Fruit fly (Drosophila melanogaster) whole organism, embryonic: ENCODE measurements around the gene CG6330.

Experiments
- Bgb ChIP-seq: fragments of 200-800 bp; sonication (Bioruptor generic); IDR thresholded peaks from 2 replicates; pipeline ENCODE4 v1.3.6; 2022; ENCODE audit warnings: missing biosample characterization, missing genetic modification characterization; ENCODE audit not compliant: partially characterized antibody
- Bteb2 ChIP-seq: fragments of 200-800 bp; sonication (Bioruptor generic); optimal IDR thresholded peaks from 2 replicates; lab custom pipeline; 2016; ENCODE audit warnings: missing biosample characterization, missing genetic modification characterization
- CG14710 ChIP-seq: fragments of 200-800 bp; sonication (Bioruptor generic); optimal IDR thresholded peaks from 3 replicates; lab custom pipeline; 2019; ENCODE audit warnings: missing biosample characterization, mild to moderate bottlenecking, missing genetic modification characterization, moderate library complexity
- CG17385 ChIP-seq: fragments of 200-800 bp; sonication (Bioruptor generic); optimal IDR thresholded peaks from 3 replicates; lab custom pipeline; 2018; ENCODE audit warnings: missing biosample characterization, mild to moderate bottlenecking, missing genetic modification characterization
- CG18476 ChIP-seq: fragments of 200-800 bp; sonication (Bioruptor generic); optimal IDR thresholded peaks from 2 replicates; lab custom pipeline; 2016; ENCODE audit warnings: missing biosample characterization, mild to moderate bottlenecking, missing genetic modification characterization
- CG2202 ChIP-seq: fragments of 200-800 bp; sonication (Bioruptor generic); optimal IDR thresholded peaks from 2 replicates; lab custom pipeline; 2018; ENCODE audit warnings: missing biosample characterization, mild to moderate bottlenecking, missing genetic modification characterization
- CG3065 ChIP-seq: fragments of 200-800 bp; sonication (Bioruptor generic); optimal IDR thresholded peaks from 2 replicates; lab custom pipeline; 2016; ENCODE audit warnings: missing biosample characterization, missing genetic modification characterization
- CG32532 ChIP-seq: fragments of 200-800 bp; sonication (Bioruptor generic); IDR thresholded peaks from 2 replicates; pipeline ENCODE4 v1.3.6; 2022; ENCODE audit warnings: missing biosample characterization, missing genetic modification characterization
- CG32767 ChIP-seq: fragments of 200-800 bp; sonication (Bioruptor generic); IDR thresholded peaks from 2 replicates; pipeline ENCODE4 v1.3.6; 2022; ENCODE audit warnings: missing biosample characterization, missing genetic modification characterization
- CG3726 ChIP-seq: fragments of 200-800 bp; sonication (Bioruptor generic); IDR thresholded peaks from 3 replicates; pipeline ENCODE4, ENCODE4 v1.3.6; 2022; ENCODE audit warnings: missing biosample characterization, missing genetic modification characterization
- CG7987 ChIP-seq: fragments of 200-800 bp; sonication (Bioruptor generic); optimal IDR thresholded peaks from 2 replicates; lab custom pipeline; 2018; ENCODE audit warnings: missing biosample characterization, mild to moderate bottlenecking, missing genetic modification characterization, moderate library complexity
- CG8290 ChIP-seq, 3 experiments: fragments of 200-800 bp; sonication (Bioruptor generic); optimal IDR thresholded peaks; 2 replicates each; lab custom pipeline; 2016 to 2019; ENCODE audit warnings: missing biosample characterization in 3 of 3, missing genetic modification characterization in 3 of 3, mild to moderate bottlenecking in 2 of 3, moderate library complexity in 1 of 3
- CG9727 ChIP-seq: fragments of 200-800 bp; sonication (Bioruptor generic); optimal IDR thresholded peaks from 3 replicates; lab custom pipeline; 2017; ENCODE audit warnings: missing biosample characterization, mild to moderate bottlenecking, missing genetic modification characterization
- Deaf1 ChIP-seq: fragments of 200-800 bp; optimal IDR thresholded peaks from 3 replicates; lab custom pipeline; 2019; ENCODE audit warnings: missing biosample characterization, mild to moderate bottlenecking, missing genetic modification characterization, moderate library complexity
- HLH54F ChIP-seq: fragments of 200-800 bp; sonication (Bioruptor generic); optimal IDR thresholded peaks from 3 replicates; lab custom pipeline; 2016; ENCODE audit warnings: missing biosample characterization, missing genetic modification characterization
- HmgD ChIP-seq: fragments of 200-800 bp; sonication (Bioruptor generic); optimal IDR thresholded peaks from 3 replicates; lab custom pipeline; 2016; ENCODE audit warnings: missing biosample characterization, missing genetic modification characterization
- HmgZ ChIP-seq: fragments of 200-800 bp; sonication (Bioruptor generic); optimal IDR thresholded peaks from 2 replicates; lab custom pipeline; 2018; ENCODE audit warnings: missing biosample characterization, mild to moderate bottlenecking, missing genetic modification characterization
- Hsf ChIP-seq: fragments of 200-800 bp; sonication (Bioruptor generic); optimal IDR thresholded peaks from 3 replicates; lab custom pipeline; 2016; ENCODE audit warnings: missing biosample characterization, missing genetic modification characterization
- Kr ChIP-seq: fragments of 200-800 bp; sonication (Bioruptor generic); optimal IDR thresholded peaks from 2 replicates; lab custom pipeline; 2017; ENCODE audit warnings: missing biosample characterization, mild to moderate bottlenecking, missing genetic modification characterization
- Opbp ChIP-seq: fragments of 200-800 bp; sonication (Bioruptor generic); IDR thresholded peaks from 3 replicates; pipeline ENCODE4 v1.3.6; 2022; ENCODE audit warnings: missing biosample characterization, missing genetic modification characterization; ENCODE audit not compliant: partially characterized antibody
- Pdp1 ChIP-seq, 2 experiments: fragments of 200-800 bp; sonication (Bioruptor generic); optimal IDR thresholded peaks; 3 replicates each; lab custom pipeline; 2016; ENCODE audit warnings: missing biosample characterization in 2 of 2, missing genetic modification characterization in 2 of 2, mild to moderate bottlenecking in 1 of 2, moderate library complexity in 1 of 2
- Rfx ChIP-seq: fragments of 200-800 bp; sonication (Bioruptor generic); IDR thresholded peaks from 2 replicates; pipeline ENCODE4 v1.3.6; 2022; ENCODE audit warnings: missing biosample characterization, missing genetic modification characterization
- Rx ChIP-seq: fragments of 200-800 bp; sonication (Bioruptor generic); IDR thresholded peaks from 2 replicates; pipeline ENCODE4 v1.3.6; 2022; ENCODE audit warnings: missing biosample characterization, missing genetic modification characterization
- Side ChIP-seq: fragments of 200-800 bp; sonication (Bioruptor generic); optimal IDR thresholded peaks from 2 replicates; lab custom pipeline; 2016; ENCODE audit warnings: missing biosample characterization, missing genetic modification characterization
- chinmo ChIP-seq: fragments of 200-800 bp; sonication (Bioruptor generic); IDR thresholded peaks from 4 replicates; pipeline ENCODE4 v1.3.6; 2022; ENCODE audit warnings: missing biosample characterization, missing genetic modification characterization; ENCODE audit not compliant: partially characterized antibody
- crc ChIP-seq: fragments of 200-800 bp; sonication (Bioruptor generic); optimal IDR thresholded peaks from 2 replicates; lab custom pipeline; 2016; ENCODE audit warnings: missing biosample characterization, missing genetic modification characterization
- dysf ChIP-seq: fragments of 200-800 bp; sonication (Bioruptor generic); IDR thresholded peaks from 3 replicates; pipeline ENCODE4 v1.3.6; 2022; ENCODE audit warnings: missing biosample characterization, missing genetic modification characterization
- grn ChIP-seq: fragments of 200-800 bp; sonication (Bioruptor generic); optimal IDR thresholded peaks from 3 replicates; lab custom pipeline; 2017; ENCODE audit warnings: missing biosample characterization, missing genetic modification characterization
- gro ChIP-seq: fragments of 200-800 bp; sonication (Bioruptor generic); optimal IDR thresholded peaks from 2 replicates; lab custom pipeline; 2016; ENCODE audit warnings: missing biosample characterization, missing genetic modification characterization
- kah ChIP-seq: fragments of 200-800 bp; sonication (Bioruptor generic); optimal IDR thresholded peaks from 2 replicates; lab custom pipeline; 2018; ENCODE audit warnings: missing biosample characterization, mild to moderate bottlenecking, missing genetic modification characterization
- knrl ChIP-seq: fragments of 200-800 bp; sonication (Bioruptor generic); IDR thresholded peaks from 3 replicates; pipeline ENCODE4 v1.3.6; 2022; ENCODE audit warnings: missing biosample characterization, missing genetic modification characterization; ENCODE audit not compliant: partially characterized antibody
- maf-S ChIP-seq: fragments of 200-800 bp; sonication (Bioruptor generic); optimal IDR thresholded peaks from 2 replicates; lab custom pipeline; 2016; ENCODE audit warnings: missing biosample characterization, missing genetic modification characterization
- mirr ChIP-seq: fragments of 200-800 bp; sonication (Bioruptor generic); optimal IDR thresholded peaks from 3 replicates; lab custom pipeline; 2018; ENCODE audit warnings: missing biosample characterization, mild to moderate bottlenecking, missing genetic modification characterization
- otp ChIP-seq: fragments of 200-800 bp; sonication (Bioruptor generic); IDR thresholded peaks from 3 replicates; pipeline ENCODE4, ENCODE4 v1.3.6; 2022; ENCODE audit warnings: missing biosample characterization, missing genetic modification characterization
- pros ChIP-seq: fragments of 200-800 bp; sonication (Bioruptor generic); optimal IDR thresholded peaks from 3 replicates; lab custom pipeline; 2019; ENCODE audit warnings: missing biosample characterization, mild to moderate bottlenecking, missing genetic modification characterization, moderate library complexity
- sens ChIP-seq: fragments of 200-800 bp; sonication (Bioruptor generic); peaks from one replicate; lab custom pipeline; 2016; ENCODE audit warnings: missing biosample characterization, missing genetic modification characterization
- sob ChIP-seq: fragments of 200-800 bp; sonication (Bioruptor generic); IDR thresholded peaks from 2 replicates; pipeline ENCODE4 v1.3.6; 2022; ENCODE audit warnings: missing biosample characterization, missing genetic modification characterization
- z ChIP-seq: fragments of 200-800 bp; sonication (Bioruptor generic); IDR thresholded peaks from 3 replicates; pipeline ENCODE4 v1.3.6; 2022; ENCODE audit warnings: missing biosample characterization, missing genetic modification characterization

The CG6330 gene

dm6 chr3R:26953478-26953874 lies 4.8 kb downstream of the CG6330 start (continued):
- 0 out of 2 replicates have a peak, but pooled peaks have one; percentile 8 for TF ChIP-seq Rx
- peak; percentile 37 for TF ChIP-seq Side (GFP tag; lab: Kevin White, UChicago)
- TF ChIP-seq crc, result peak; percentile 25
- TF ChIP-seq HLH54F (GFP tag; lab: Kevin White, UChicago), result peak; percentile 54
- no peak for TF ChIP-seq z (GFP tag; lab: Robert Waterston, UW)
- TF ChIP-seq Hsf (GFP tag; lab: Kevin White, UChicago), result peak; percentile 57
- peak; percentile 20 for TF ChIP-seq gro
- TF ChIP-seq, all 482 proteins: peak for 74

- TF ChIP-seq CG32767 (GFP tag; lab: Robert Waterston, UW), result 0 out of 2 replicates have a peak, but pooled peaks have one; percentile 30
- 0 out of 3 replicates have a peak, but pooled peaks have one; percentile 8 for TF ChIP-seq dysf (GFP tag; lab: Robert Waterston, UW)
- TF ChIP-seq sob (GFP tag; lab: Robert Waterston, UW), result 0 out of 2 replicates have a peak, but pooled peaks have one; percentile 9
- no peak for TF ChIP-seq CG32532 (GFP tag; lab: Robert Waterston, UW)
- TF ChIP-seq kah, result no peak
- TF ChIP-seq CG2202 (tag; lab: Kevin White, UChicago), result no peak
- no peak for TF ChIP-seq Kr (GFP tag; lab: Kevin White, UChicago)
- TF ChIP-seq otp (GFP tag; lab: Robert Waterston, UW), result 0 out of 3 replicates have a peak, but pooled peaks have one; percentile 14
- peak; percentile 22; the same call in 1 of the 2 replicates for TF ChIP-seq Bgb (GFP tag; lab: Robert Waterston, UW)
- TF ChIP-seq CG17385, result no peak
- no peak for TF ChIP-seq HmgZ (tag; lab: Kevin White, UChicago)
- peak in 1 of 2 experiments; percentile 33 for TF ChIP-seq Pdp1 (GFP tag; optimal IDR thresholded peaks at IDR 0.05; lab: Kevin White, UChicago)
- TF ChIP-seq Rfx (GFP tag; lab: Robert Waterston, UW), result 0 out of 2 replicates have a peak, but pooled peaks have one; percentile 4
- no peak for TF ChIP-seq CG8290 (GFP tag; optimal IDR thresholded peaks at IDR 0.05; lab: Kevin White, UChicago)
- TF ChIP-seq CG8290 (tag; optimal IDR thresholded peaks at IDR 0.05; lab: Kevin White, UChicago), result peak in 1 of 2 experiments; percentile 33
- 0 out of 3 replicates have a peak, but pooled peaks have one; percentile 36 for TF ChIP-seq knrl (GFP tag; lab: Robert Waterston, UW)
- peak; percentile 3 for TF ChIP-seq Deaf1 (tag; lab: Kevin White, UChicago)
- TF ChIP-seq CG9727 (GFP tag; lab: Kevin White, UChicago), result no peak
- TF ChIP-seq mirr (GFP tag; lab: Kevin White, UChicago), result peak; percentile 33
- no peak for TF ChIP-seq Bteb2 (GFP tag; lab: Kevin White, UChicago)
- TF ChIP-seq HmgD (GFP tag; lab: Kevin White, UChicago), result no peak
- no peak for TF ChIP-seq CG3726 (GFP tag; lab: Robert Waterston, UW)
- 0 out of 4 replicates have a peak, but pooled peaks have one; percentile 65 for TF ChIP-seq chinmo (GFP tag; lab: Robert Waterston, UW)
- no peak for TF ChIP-seq Opbp (GFP tag; lab: Robert Waterston, UW)
- TF ChIP-seq CG14710 (tag; lab: Kevin White, UChicago), result no peak
- TF ChIP-seq pros (GFP tag; lab: Kevin White, UChicago), result peak; percentile 91
- no peak for TF ChIP-seq maf-S (GFP tag; lab: Kevin White, UChicago)
- TF ChIP-seq CG7987 (GFP tag; lab: Kevin White, UChicago), result peak; percentile 6
- TF ChIP-seq grn (GFP tag; lab: Kevin White, UChicago), result peak; percentile 70
- peak; percentile 41 for TF ChIP-seq sens
- TF ChIP-seq CG18476 (GFP tag; lab: Kevin White, UChicago), result no peak
- no peak for TF ChIP-seq CG3065 (GFP tag; lab: Kevin White, UChicago)
Measured at dm6 chr3R:26952857-26953477, 5.3 kb downstream of the CG6330 start.
